Worm (Caenorhabditis elegans) whole organism, L4 larva: ENCODE measurements around the gene cyp-35A3.
"Not testable (repeated sequence)": the region's sequence is repeated elsewhere in the genome, so short reads cannot be mapped to it uniquely, and the experiment has no call there.

Experiments used
- T20F7.1 ChIP-seq: fragments of 200-800 bp; sonication (Bioruptor generic); optimal IDR thresholded peaks from 2 replicates; lab custom pipeline; 2018; ENCODE audit warnings: mild to moderate bottlenecking, missing genetic modification characterization, missing compliant biosample characterization
- T26A8.4 ChIP-seq: fragments of 200-800 bp; sonication (Bioruptor generic); IDR thresholded peaks from 2 replicates; pipeline ENCODE4 v1.3.6; 2022; ENCODE audit warnings: missing genetic modification characterization, missing compliant biosample characterization
- arid-1 ChIP-seq: fragments of 200-800 bp; sonication (Bioruptor generic); conservative IDR thresholded peaks from 2 replicates; pipeline ENCODE4 v1.3.6; 2022; ENCODE audit warnings: missing genetic modification reagents, missing genetic modification characterization, missing compliant biosample characterization
- ceh-20 ChIP-seq: fragments of 200-800 bp; sonication (Bioruptor generic); IDR thresholded peaks from 2 replicates; pipeline ENCODE4 v1.3.6; 2022; ENCODE audit warnings: missing genetic modification reagents, missing genetic modification characterization, missing compliant biosample characterization
- ceh-44 ChIP-seq: fragments of 200-800 bp; sonication (Bioruptor generic); IDR thresholded peaks from 2 replicates; pipeline ENCODE4 v1.3.6; 2022; ENCODE audit warnings: missing genetic modification reagents, missing genetic modification characterization, missing compliant biosample characterization
- cey-2 ChIP-seq: sonication (generic microtip); optimal IDR thresholded peaks from 3 replicates; lab custom pipeline; 2017; ENCODE audit warnings: missing genetic modification characterization, mild to moderate bottlenecking, missing compliant biosample characterization, antibody characterized with exemption, borderline replicate concordance; ENCODE audit not compliant: insufficient read depth
- ctbp-1 ChIP-seq: fragments of 200-800 bp; sonication (Bioruptor generic); IDR thresholded peaks from 2 replicates; pipeline ENCODE4 v1.3.6; 2022; ENCODE audit warnings: missing genetic modification reagents, missing genetic modification characterization, missing compliant biosample characterization
- dmd-6 ChIP-seq: fragments of 200-800 bp; sonication (Bioruptor generic); IDR thresholded peaks from 2 replicates; pipeline ENCODE4 v1.3.6; 2022; ENCODE audit warnings: missing genetic modification reagents, missing genetic modification characterization, missing compliant biosample characterization
- dmd-9 ChIP-seq: fragments of 200-800 bp; sonication (Bioruptor generic); IDR thresholded peaks from 2 replicates; pipeline ENCODE4 v1.3.6; 2022; ENCODE audit warnings: missing genetic modification reagents, missing genetic modification characterization, missing compliant biosample characterization
- duxl-1 ChIP-seq: sonication (generic microtip); optimal IDR thresholded peaks from 2 replicates; lab custom pipeline; 2016; ENCODE audit warnings: mild to moderate bottlenecking, missing genetic modification characterization, moderate library complexity, missing compliant biosample characterization; ENCODE audit not compliant: poor library complexity
- egl-27 ChIP-seq: sonication (generic microtip); optimal IDR thresholded peaks from 3 replicates; lab custom pipeline; 2017; ENCODE audit warnings: missing biosample characterization, missing genetic modification reagents, missing genetic modification characterization
- fos-1 ChIP-seq: fragments of 150-350 bp; optimal IDR thresholded peaks from 2 replicates; lab custom pipeline; 2014; ENCODE audit warnings: missing biosample characterization, missing genetic modification characterization
- hif-1 ChIP-seq, 2 experiments: sonication (generic microtip); optimal IDR thresholded peaks; 2 replicates each; lab custom pipeline; 2016 to 2017; ENCODE audit warnings: missing compliant biosample characterization in 2 of 2, missing genetic modification characterization in 2 of 2, missing genetic modification reagents in 2 of 2, missing genotype in 2 of 2, mild to moderate bottlenecking in 1 of 2
- hlh-30 ChIP-seq: sonication (generic microtip); optimal IDR thresholded peaks from 2 replicates; lab custom pipeline; 2017; ENCODE audit warnings: antibody characterized with exemption, mild to moderate bottlenecking, missing genetic modification characterization, missing compliant biosample characterization; ENCODE audit not compliant: insufficient read depth
- lin-29 ChIP-seq: fragments of 200-800 bp; sonication (Bioruptor generic); IDR thresholded peaks from 2 replicates; pipeline ENCODE4 v1.3.6; 2022; ENCODE audit warnings: missing genetic modification reagents, missing genetic modification characterization, missing compliant biosample characterization
- lin-38 ChIP-seq: fragments of 200-800 bp; sonication (Bioruptor generic); IDR thresholded peaks from 2 replicates; pipeline ENCODE4 v1.3.6; 2022; ENCODE audit warnings: missing genetic modification reagents, missing genetic modification characterization, missing compliant biosample characterization
- lsy-2 ChIP-seq, 2 experiments: fragments of 150-350 bp in 1 of 2; sonication (generic microtip) in 1 of 2; optimal IDR thresholded peaks; 2 replicates each; lab custom pipeline; 2014 to 2017; ENCODE audit warnings: missing biosample characterization in 2 of 2, missing genetic modification characterization in 2 of 2
- madf-9 ChIP-seq: fragments of 200-800 bp; sonication (Bioruptor generic); conservative IDR thresholded peaks from 2 replicates; pipeline ENCODE4 v1.3.6; 2022; ENCODE audit warnings: missing genetic modification reagents, missing genetic modification characterization, missing compliant biosample characterization
- nhr-102 ChIP-seq: sonication (generic microtip); optimal IDR thresholded peaks from 2 replicates; lab custom pipeline; 2016; ENCODE audit warnings: mild to moderate bottlenecking, missing genetic modification characterization, moderate library complexity, missing compliant biosample characterization
- nhr-42 ChIP-seq: fragments of 200-800 bp; sonication (Bioruptor generic); IDR thresholded peaks from 2 replicates; pipeline ENCODE4 v1.3.6; 2022; ENCODE audit warnings: missing genetic modification characterization, missing compliant biosample characterization
- nhr-77 ChIP-seq: fragments of 150-350 bp; optimal IDR thresholded peaks from 2 replicates; lab custom pipeline; 2014; ENCODE audit warnings: missing biosample characterization, missing genetic modification characterization
- pha-4 ChIP-seq, 2 experiments: fragments of 150-350 bp in 1 of 2; fragments of 200-800 bp in 1 of 2; sonication (Bioruptor generic) in 1 of 2; IDR thresholded peaks in 1 of 2; optimal IDR thresholded peaks in 1 of 2; 2 replicates each; pipeline versions ENCODE4 v1.3.6 to Lab custom; 2014 to 2022; ENCODE audit warnings: missing genetic modification characterization in 2 of 2, missing genetic modification reagents in 2 of 2, missing biosample characterization in 1 of 2, missing compliant biosample characterization in 1 of 2
- rbr-2 ChIP-seq: sonication (generic microtip); optimal IDR thresholded peaks from 2 replicates; lab custom pipeline; 2016; ENCODE audit warnings: missing genotype, missing genetic modification characterization, missing compliant biosample characterization
- saeg-2 ChIP-seq: fragments of 200-800 bp; sonication (Bioruptor generic); IDR thresholded peaks from 2 replicates; pipeline ENCODE4 v1.3.6; 2022; ENCODE audit warnings: missing genetic modification reagents, missing genetic modification characterization, missing compliant biosample characterization
- snpc-1.2 ChIP-seq: fragments of 200-800 bp; sonication (Bioruptor generic); IDR thresholded peaks from 2 replicates; pipeline ENCODE4 v1.3.6; 2022; ENCODE audit warnings: missing genetic modification reagents, missing genetic modification characterization, missing compliant biosample characterization
- spr-1 ChIP-seq: sonication (generic microtip); optimal IDR thresholded peaks from 2 replicates; lab custom pipeline; 2016; ENCODE audit warnings: mild to moderate bottlenecking, missing genetic modification characterization, missing compliant biosample characterization
- unc-62 ChIP-seq, 3 experiments: fragments of 150-350 bp in 1 of 3; sonication (generic microtip); optimal IDR thresholded peaks in 2 of 3; peaks in 1 of 3; 1 replicate in 1 of 3; 2 replicates in 2 of 3; lab custom pipeline; 2014 to 2017; ENCODE audit warnings: missing biosample characterization in 3 of 3, missing genetic modification characterization in 3 of 3, missing genetic modification reagents in 3 of 3, missing genotype in 1 of 3
- vab-7 ChIP-seq: fragments of 200-800 bp; sonication (Bioruptor generic); IDR thresholded peaks from 2 replicates; pipeline ENCODE4 v1.3.6; 2022; ENCODE audit warnings: missing genetic modification reagents, missing genetic modification characterization, missing compliant biosample characterization
- zip-2 ChIP-seq: fragments of 150-350 bp; optimal IDR thresholded peaks from 2 replicates; lab custom pipeline; 2014; ENCODE audit warnings: missing biosample characterization, missing genetic modification characterization

The cyp-35A3 gene

ce11 chrV:4046122-4046521 lies 23.7 kb downstream of the cyp-35A3 start, which contains the start of gene phat-7:
TSS of gene phat-7 (plus strand) at chrV:4046422.
- TF ChIP-seq hif-1 (tag; optimal IDR thresholded peaks at IDR 0.05; lab: Kevin White, UChicago) = no peak
- TF ChIP-seq spr-1 (tag; lab: Kevin White, UChicago) = no peak
- TF ChIP-seq arid-1 (GFP tag; lab: Robert Waterston, UW) = no peak
- no peak for TF ChIP-seq hlh-30 (tag; lab: Kevin White, UChicago)
- no peak for TF ChIP-seq saeg-2
- TF ChIP-seq T26A8.4 (GFP tag; lab: Robert Waterston, UW) = no peak
- no peak for TF ChIP-seq nhr-42
- TF ChIP-seq, all 104 proteins: peak for 0

- TF ChIP-seq unc-62 (GFP tag; optimal IDR thresholded peaks at IDR 0.05 in 1 of 2; lab: Kevin White, UChicago) (peak in 1 of 2 experiments; percentile 58), unc-62 (tag; optimal IDR thresholded peaks at IDR 0.05; lab: Kevin White, UChicago) (no peak), duxl-1 (tag; lab: Kevin White, UChicago) (no peak)
These were observed 25.1 kb downstream of the cyp-35A3 start, which contains the start of gene srh-169 for ce11 chrV:4047541-4047940. TSS of gene srh-169 (plus strand) at chrV:4047841.

DNA sequence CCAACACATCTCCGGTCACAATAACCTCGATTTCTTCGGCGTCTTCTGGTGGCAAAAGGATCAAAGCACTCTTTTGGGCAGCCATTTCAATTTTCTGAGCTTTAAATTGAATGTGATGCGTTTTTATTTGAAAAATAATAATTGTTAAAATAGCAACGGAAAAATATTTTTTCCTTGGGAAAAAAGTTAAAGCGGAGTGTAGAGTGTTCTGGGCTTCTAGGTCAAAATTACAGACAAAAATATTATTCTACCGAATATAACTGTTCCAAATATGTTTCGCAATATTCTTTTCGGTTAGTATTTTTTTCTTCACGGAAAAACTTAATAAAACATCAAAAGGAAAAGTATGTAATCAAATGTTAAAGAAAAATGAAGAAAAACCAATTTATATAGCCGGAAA lies 32.6 kb downstream of the cyp-35A3 start, which contains the start of gene djr-1.2:
Gene djr-1.2, minus strand, starts transcription at position 101 of the 400 bp plus-strand sequence.
- TF ChIP-seq egl-27 (tag; lab: Kevin White, UChicago) (no peak), lin-29 (no peak), fos-1 (tag; lab: Kevin White, UChicago) (no peak), nhr-77 (tag; lab: Kevin White, UChicago) (no peak), zip-2 (tag; lab: Kevin White, UChicago) (no peak), dmd-6 (GFP tag; lab: Robert Waterston, UW) (no peak), lsy-2 (tag; optimal IDR thresholded peaks at IDR 0.05; lab: Kevin White, UChicago) (no peak), hlh-30 (tag; lab: Kevin White, UChicago) (no peak), duxl-1 (tag; lab: Kevin White, UChicago) (no peak), cey-2 (tag; lab: Kevin White, UChicago) (no peak), hif-1 (tag; optimal IDR thresholded peaks at IDR 0.05; lab: Kevin White, UChicago) (no peak), T20F7.1 (GFP tag; lab: Kevin White, UChicago) (no peak), nhr-102 (no peak), madf-9 (GFP tag; lab: Robert Waterston, UW) (no peak)

DNA sequence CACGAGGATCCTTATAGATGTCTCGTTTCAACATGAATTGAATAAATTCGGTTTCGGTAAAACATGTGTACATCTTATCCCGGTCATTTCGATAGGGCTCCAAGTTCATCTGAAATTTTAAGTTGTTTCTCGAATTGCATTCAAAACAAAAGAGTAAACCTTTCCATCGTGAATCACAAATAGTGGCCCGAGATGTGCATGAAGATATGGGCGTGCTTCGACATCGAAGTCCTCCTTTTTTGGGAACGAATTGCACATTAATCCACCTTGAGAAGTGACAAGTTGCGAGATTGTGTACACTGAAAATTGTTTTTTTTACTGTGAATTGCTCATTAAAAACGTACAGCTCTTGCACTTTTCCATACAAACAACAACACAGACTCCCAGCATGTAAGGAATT lies 33.8 kb downstream of the cyp-35A3 start:
- peak in 1 of 2 experiments; percentile 93 for TF ChIP-seq unc-62 (GFP tag; optimal IDR thresholded peaks at IDR 0.05 in 1 of 2; lab: Kevin White, UChicago)
- TF ChIP-seq unc-62 (tag; optimal IDR thresholded peaks at IDR 0.05; lab: Kevin White, UChicago) = no peak
- no peak for TF ChIP-seq rbr-2 (tag; lab: Kevin White, UChicago)

ce11 chrV:4063559-4064164 lies 41.3 kb downstream of the cyp-35A3 start:
- TF ChIP-seq ceh-20 (peak; percentile 81; the same call in 1 of the 2 replicates), ceh-44 (GFP tag; lab: Robert Waterston, UW) (peak; percentile 39; the same call in 1 of the 2 replicates), madf-9 (GFP tag; lab: Robert Waterston, UW) (peak; percentile 33; the same call in 1 of the 2 replicates), dmd-9 (GFP tag; lab: Robert Waterston, UW) (0 out of 2 replicates have a peak, but pooled peaks have one; percentile 39), nhr-42 (peak; percentile 86), vab-7 (GFP tag; lab: Robert Waterston, UW) (peak; percentile 63), snpc-1.2 (GFP tag; lab: Robert Waterston, UW) (peak; percentile 38; the same call in 1 of the 2 replicates), rbr-2 (tag; lab: Kevin White, UChicago) (peak; percentile 40), dmd-6 (GFP tag; lab: Robert Waterston, UW) (peak; percentile 70), lsy-2 (tag; optimal IDR thresholded peaks at IDR 0.05; lab: Kevin White, UChicago) (peak in 1 of 2 experiments; percentile 0), ctbp-1 (GFP tag; lab: Robert Waterston, UW) (peak; percentile 87; the same call in 1 of the 2 replicates), lin-38 (peak; percentile 98), lin-29 (peak; percentile 77; the same call in 1 of the 2 replicates), pha-4 (GFP tag; IDR thresholded peaks at IDR 0.05; lab: Robert Waterston, UW) (peak; percentile 61; the same call in 1 of the 2 replicates)
- not testable (repeated sequence) for TF ChIP-seq pha-4 (tag; optimal IDR thresholded peaks at IDR 0.05; lab: Kevin White, UChicago)
